Worm (Caenorhabditis elegans) whole organism, late embryonic: Measurements from ENCODE around the gene ttr-15.

Experiments
- F13H6.1 ChIP-seq: sonication (generic microtip); optimal IDR thresholded peaks from 2 replicates; lab custom pipeline; 2016; ENCODE audit warnings: missing genetic modification characterization, missing compliant biosample characterization
- K09A11.1 ChIP-seq: sonication (generic microtip); optimal IDR thresholded peaks from 2 replicates; lab custom pipeline; 2017; ENCODE audit warnings: antibody characterized with exemption, mild to moderate bottlenecking, missing genetic modification characterization, missing compliant biosample characterization; ENCODE audit not compliant: insufficient read depth
- Y22D7AL.16 ChIP-seq: sonication (generic microtip); optimal IDR thresholded peaks from 2 replicates; lab custom pipeline; 2016; ENCODE audit warnings: missing genetic modification characterization, missing compliant biosample characterization
- ahr-1 ChIP-seq: sonication (generic microtip); optimal IDR thresholded peaks from 2 replicates; lab custom pipeline; 2016; ENCODE audit warnings: missing genetic modification characterization, missing compliant biosample characterization
- ama-1 ChIP-seq: fragments of 150-350 bp; optimal IDR thresholded peaks from 2 replicates; lab custom pipeline; 2014
- ceh-2 ChIP-seq: sonication (generic microtip); optimal IDR thresholded peaks from 2 replicates; lab custom pipeline; 2016; ENCODE audit warnings: missing genotype, missing genetic modification characterization, missing compliant biosample characterization
- ceh-34 ChIP-seq: sonication (generic microtip); optimal IDR thresholded peaks from 2 replicates; lab custom pipeline; 2016; ENCODE audit warnings: mild to moderate bottlenecking, missing genetic modification characterization, missing compliant biosample characterization
- ceh-48 ChIP-seq: sonication (generic microtip); optimal IDR thresholded peaks from 2 replicates; lab custom pipeline; 2016; ENCODE audit warnings: missing genetic modification characterization, inconsistent platforms, missing compliant biosample characterization
- ceh-6 ChIP-seq: fragments of 200-800 bp; sonication (Bioruptor generic); optimal IDR thresholded peaks from 2 replicates; lab custom pipeline; 2018; ENCODE audit warnings: mild to moderate bottlenecking, missing genetic modification characterization, missing compliant biosample characterization
- ceh-9 ChIP-seq: sonication (generic microtip); optimal IDR thresholded peaks from 2 replicates; lab custom pipeline; 2016; ENCODE audit warnings: mild to moderate bottlenecking, missing genetic modification characterization, inconsistent platforms, missing compliant biosample characterization
- elt-2 ChIP-seq: sonication (generic microtip); optimal IDR thresholded peaks from 2 replicates; lab custom pipeline; 2016; ENCODE audit warnings: missing genetic modification reagents, missing genetic modification characterization, missing compliant biosample characterization
- elt-4 ChIP-seq: sonication (generic microtip); optimal IDR thresholded peaks from 2 replicates; lab custom pipeline; 2016; ENCODE audit warnings: missing genetic modification characterization, missing compliant biosample characterization
- fkh-6 ChIP-seq: sonication (generic microtip); optimal IDR thresholded peaks from 2 replicates; lab custom pipeline; 2016; ENCODE audit warnings: missing genetic modification characterization, missing compliant biosample characterization
- gmeb-2 ChIP-seq: sonication (generic microtip); optimal IDR thresholded peaks from 2 replicates; lab custom pipeline; 2016; ENCODE audit warnings: missing genetic modification characterization, inconsistent platforms, missing compliant biosample characterization
- hlh-13 ChIP-seq: fragments of 200-800 bp; sonication (Bioruptor generic); optimal IDR thresholded peaks from 2 replicates; lab custom pipeline; 2018; ENCODE audit warnings: mild to moderate bottlenecking, missing genetic modification characterization, missing compliant biosample characterization
- hlh-30 ChIP-seq: sonication (generic microtip); optimal IDR thresholded peaks from 2 replicates; lab custom pipeline; 2017; ENCODE audit warnings: antibody characterized with exemption, missing genetic modification characterization, missing compliant biosample characterization; ENCODE audit not compliant: insufficient read depth
- hlh-6 ChIP-seq: sonication (generic microtip); optimal IDR thresholded peaks from 2 replicates; lab custom pipeline; 2016; ENCODE audit warnings: missing genotype, missing genetic modification characterization, missing compliant biosample characterization
- lin-11 ChIP-seq: fragments of 200-800 bp; sonication (Bioruptor generic); optimal IDR thresholded peaks from 2 replicates; lab custom pipeline; 2018; ENCODE audit warnings: mild to moderate bottlenecking, missing genetic modification characterization, missing compliant biosample characterization
- madf-2 ChIP-seq: sonication (generic microtip); optimal IDR thresholded peaks from 2 replicates; lab custom pipeline; 2017; ENCODE audit warnings: missing genetic modification characterization, missing compliant biosample characterization
- mec-3 ChIP-seq: sonication (generic microtip); optimal IDR thresholded peaks from 2 replicates; lab custom pipeline; 2016; ENCODE audit warnings: borderline replicate concordance, missing genetic modification characterization, missing compliant biosample characterization
- nfya-1 ChIP-seq: sonication (generic microtip); optimal IDR thresholded peaks from 2 replicates; lab custom pipeline; 2017; ENCODE audit warnings: missing genetic modification characterization, mild to moderate bottlenecking, missing compliant biosample characterization, antibody characterized with exemption, moderate library complexity
- nhr-11 ChIP-seq: fragments of 150-350 bp; optimal IDR thresholded peaks from 2 replicates; lab custom pipeline; 2014; ENCODE audit warnings: missing biosample characterization, missing genetic modification characterization
- nhr-232 ChIP-seq: sonication (generic microtip); optimal IDR thresholded peaks from 2 replicates; lab custom pipeline; 2016; ENCODE audit warnings: missing genetic modification characterization, missing compliant biosample characterization
- npax-4 ChIP-seq: sonication (generic microtip); optimal IDR thresholded peaks from 2 replicates; lab custom pipeline; 2016; ENCODE audit warnings: missing genetic modification characterization, missing compliant biosample characterization
- odd-2 ChIP-seq: sonication (generic microtip); optimal IDR thresholded peaks from 2 replicates; lab custom pipeline; 2017; ENCODE audit warnings: antibody characterized with exemption, mild to moderate bottlenecking, missing genetic modification characterization, missing compliant biosample characterization
- pag-3 ChIP-seq: sonication (generic microtip); optimal IDR thresholded peaks from 2 replicates; lab custom pipeline; 2016; ENCODE audit warnings: missing compliant biosample characterization, missing genetic modification characterization, borderline replicate concordance
- pat-9 ChIP-seq: fragments of 200-800 bp; sonication (Bioruptor generic); optimal IDR thresholded peaks from 2 replicates; lab custom pipeline; 2018; ENCODE audit warnings: mild to moderate bottlenecking, missing genetic modification characterization, moderate library complexity, missing compliant biosample characterization
- pha-4 ChIP-seq: fragments of 150-350 bp; optimal IDR thresholded peaks from 2 replicates; lab custom pipeline; 2018; ENCODE audit warnings: missing biosample characterization, missing genetic modification reagents, missing genetic modification characterization
- pqm-1 ChIP-seq: sonication (generic microtip); optimal IDR thresholded peaks from 2 replicates; lab custom pipeline; 2016; ENCODE audit warnings: missing genetic modification characterization, missing compliant biosample characterization
- sdc-2 ChIP-seq: sonication (generic microtip); optimal IDR thresholded peaks from 2 replicates; lab custom pipeline; 2016; ENCODE audit warnings: missing genotype, missing genetic modification characterization, missing compliant biosample characterization
- sox-2 ChIP-seq: fragments of 200-800 bp; sonication (Bioruptor generic); IDR thresholded peaks from 2 replicates; pipeline ENCODE4 v1.3.6; 2022; ENCODE audit warnings: missing genetic modification reagents, missing genetic modification characterization, missing compliant biosample characterization
- sox-4 ChIP-seq: sonication (generic microtip); optimal IDR thresholded peaks from 2 replicates; lab custom pipeline; 2017; ENCODE audit warnings: mild to moderate bottlenecking, missing genetic modification characterization, inconsistent platforms, missing compliant biosample characterization
- tbx-2 ChIP-seq: sonication (generic microtip); optimal IDR thresholded peaks from 2 replicates; lab custom pipeline; 2016; ENCODE audit warnings: missing genetic modification characterization, missing compliant biosample characterization
- tbx-7 ChIP-seq: sonication (generic microtip); optimal IDR thresholded peaks from 2 replicates; lab custom pipeline; 2016; ENCODE audit warnings: missing genotype, missing genetic modification characterization, missing compliant biosample characterization
- unc-3 ChIP-seq, 2 experiments: fragments of 200-800 bp in 1 of 2; sonication (Bioruptor generic) in 1 of 2; sonication (generic microtip) in 1 of 2; conservative IDR thresholded peaks in 1 of 2; optimal IDR thresholded peaks in 1 of 2; 2 replicates each; pipeline versions ENCODE4 v1.3.6 to Lab custom; 2016 to 2022; ENCODE audit warnings: missing compliant biosample characterization in 2 of 2, missing genetic modification characterization in 2 of 2, missing genetic modification reagents in 1 of 2
- unc-42 ChIP-seq: sonication (generic microtip); optimal IDR thresholded peaks from 2 replicates; lab custom pipeline; 2016; ENCODE audit warnings: missing genotype, missing genetic modification characterization, missing compliant biosample characterization
- unc-55 ChIP-seq: sonication (generic microtip); optimal IDR thresholded peaks from 2 replicates; lab custom pipeline; 2017; ENCODE audit warnings: missing biosample characterization, missing genetic modification reagents, missing genetic modification characterization
- unc-86 ChIP-seq: sonication (generic microtip); optimal IDR thresholded peaks from 2 replicates; lab custom pipeline; 2016; ENCODE audit warnings: missing genetic modification characterization, missing compliant biosample characterization
- zip-5 ChIP-seq: sonication (generic microtip); optimal IDR thresholded peaks from 2 replicates; lab custom pipeline; 2016; ENCODE audit warnings: missing genetic modification characterization, missing compliant biosample characterization

Gene ttr-15

DNA sequence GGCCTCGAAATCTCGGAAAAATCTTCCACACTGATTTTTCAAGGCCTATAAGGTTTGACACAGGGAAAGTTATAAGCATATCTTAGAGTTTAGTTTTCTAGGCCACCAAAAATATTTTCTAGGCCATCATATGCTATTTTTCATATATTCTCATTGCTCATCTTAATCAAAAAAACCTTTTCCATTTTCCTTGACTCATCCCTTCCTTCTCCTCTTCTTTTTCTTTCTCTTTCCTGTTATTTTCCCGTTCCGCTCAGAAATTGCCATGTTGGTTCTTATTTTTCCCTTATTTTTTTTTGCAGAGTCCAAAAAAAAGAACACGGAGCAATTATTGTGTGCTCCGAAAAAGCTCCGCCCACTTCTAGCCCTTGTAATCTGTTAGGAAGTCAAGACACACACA lies 27.0 kb downstream of the ttr-15 start, which contains the start of gene tbc-8:
TSS of gene tbc-8 (plus strand) at position 301 of the 400 bp plus-strand sequence.
- TF ChIP-seq nhr-232 (tag; lab: Kevin White, UChicago), result no peak
- TF ChIP-seq sdc-2 (tag; lab: Kevin White, UChicago), result no peak
- TF ChIP-seq gmeb-2, result no peak
- no peak for TF ChIP-seq pqm-1 (tag; lab: Kevin White, UChicago)
- no peak for TF ChIP-seq unc-3 (GFP tag; conservative IDR thresholded peaks at IDR 0.05; lab: Robert Waterston, UW)
- no peak for TF ChIP-seq unc-3 (tag; optimal IDR thresholded peaks at IDR 0.05; lab: Kevin White, UChicago)
- no peak for TF ChIP-seq tbx-2
- TF ChIP-seq hlh-13 (GFP tag; lab: Kevin White, UChicago), result no peak
- TF ChIP-seq hlh-6 (tag; lab: Kevin White, UChicago), result no peak
- no peak for TF ChIP-seq F13H6.1 (tag; lab: Kevin White, UChicago)
- TF ChIP-seq ceh-2 (tag; lab: Kevin White, UChicago), result no peak
- no peak for TF ChIP-seq Y22D7AL.16 (tag; lab: Kevin White, UChicago)
- TF ChIP-seq fkh-6 (tag; lab: Kevin White, UChicago), result no peak
- no peak for TF ChIP-seq mec-3 (tag; lab: Kevin White, UChicago)
- TF ChIP-seq pha-4 (tag; lab: Kevin White, UChicago), result no peak
- no peak for TF ChIP-seq pat-9 (tag; lab: Kevin White, UChicago)
- no peak for TF ChIP-seq nhr-11 (tag; lab: Kevin White, UChicago)

DNA sequence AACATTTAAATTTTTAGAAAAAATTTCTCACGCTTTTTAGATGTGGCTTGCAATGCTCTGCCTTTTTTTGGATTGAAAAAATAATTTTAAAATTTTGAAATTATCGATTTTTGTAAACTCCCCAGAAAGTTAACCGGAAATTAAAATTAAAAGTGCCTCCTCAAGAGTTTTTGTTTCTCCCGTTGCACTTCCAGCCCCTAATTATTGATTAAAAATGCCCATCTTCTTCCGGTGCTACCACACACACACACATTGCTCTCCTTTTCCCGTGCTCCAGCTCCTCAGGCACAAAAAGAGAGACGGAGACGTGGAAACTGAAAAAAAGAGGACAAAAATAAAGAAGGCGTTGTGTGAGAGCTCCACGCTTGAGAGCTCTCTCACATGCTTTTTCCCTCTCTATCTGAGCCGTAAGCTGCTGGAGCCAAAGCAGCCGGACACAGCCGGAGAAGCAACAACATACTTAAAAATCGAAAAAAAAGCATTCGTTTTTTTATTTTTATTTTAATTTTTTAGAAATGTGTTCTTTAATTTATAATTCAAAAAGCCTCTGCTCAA lies 29.8 kb downstream of the ttr-15 start:
- TF ChIP-seq ama-1 (lab: Kevin White, UChicago), result no peak
- peak; percentile 37 for TF ChIP-seq unc-42
- no peak for TF ChIP-seq F13H6.1 (tag; lab: Kevin White, UChicago)
- peak; percentile 56 for TF ChIP-seq ceh-48 (tag; lab: Kevin White, UChicago)

DNA sequence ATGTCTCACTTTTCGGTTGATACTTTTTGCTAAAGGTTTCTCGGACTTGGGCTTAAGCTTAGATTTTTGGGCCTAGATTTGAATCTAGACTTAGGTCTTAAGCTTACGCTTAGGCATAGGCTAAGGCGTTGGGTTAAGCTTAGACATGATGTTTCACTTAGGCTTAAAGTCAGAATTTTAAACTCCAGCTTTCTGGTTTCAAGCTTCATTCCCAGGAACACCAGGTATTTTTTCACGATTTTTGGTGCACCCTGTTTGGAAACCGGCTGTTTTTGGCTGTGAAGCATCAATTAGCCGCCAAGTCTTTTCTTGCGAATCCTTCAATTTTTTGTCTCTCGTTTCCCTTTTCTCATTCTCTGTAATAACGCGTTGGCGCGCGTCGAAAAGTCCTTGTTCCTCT lies 36.2 kb downstream of the ttr-15 start:
- TF ChIP-seq unc-55 (GFP tag; lab: Kevin White, UChicago) (no peak), lin-11 (tag; lab: Kevin White, UChicago) (no peak)

DNA sequence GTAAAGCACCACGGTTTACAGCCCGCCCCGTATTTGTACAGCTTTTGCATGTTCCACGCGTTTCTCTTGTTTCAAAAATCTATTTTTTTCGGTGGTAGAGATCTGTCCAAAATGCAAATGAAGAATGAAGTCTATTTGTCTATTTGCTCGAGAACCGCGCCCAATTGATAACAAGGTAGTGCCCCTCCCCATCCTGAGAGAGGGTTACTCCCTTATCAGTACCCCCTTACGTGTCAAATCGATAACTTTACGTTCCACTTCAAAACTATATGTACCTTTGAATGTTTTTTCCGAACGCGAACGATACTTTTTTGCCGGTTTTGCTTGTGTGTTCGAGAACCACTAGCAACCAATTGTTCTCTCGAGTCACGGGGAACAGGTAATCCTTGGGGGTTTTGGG lies 38.4 kb downstream of the ttr-15 start:
- TF ChIP-seq elt-2 (tag; lab: Kevin White, UChicago) (peak; percentile 70), ahr-1 (tag; lab: Kevin White, UChicago) (no peak), madf-2 (tag; lab: Kevin White, UChicago) (no peak), pag-3 (no peak), odd-2 (tag; lab: Kevin White, UChicago) (no peak), F13H6.1 (tag; lab: Kevin White, UChicago) (no peak), nhr-232 (tag; lab: Kevin White, UChicago) (no peak)

DNA sequence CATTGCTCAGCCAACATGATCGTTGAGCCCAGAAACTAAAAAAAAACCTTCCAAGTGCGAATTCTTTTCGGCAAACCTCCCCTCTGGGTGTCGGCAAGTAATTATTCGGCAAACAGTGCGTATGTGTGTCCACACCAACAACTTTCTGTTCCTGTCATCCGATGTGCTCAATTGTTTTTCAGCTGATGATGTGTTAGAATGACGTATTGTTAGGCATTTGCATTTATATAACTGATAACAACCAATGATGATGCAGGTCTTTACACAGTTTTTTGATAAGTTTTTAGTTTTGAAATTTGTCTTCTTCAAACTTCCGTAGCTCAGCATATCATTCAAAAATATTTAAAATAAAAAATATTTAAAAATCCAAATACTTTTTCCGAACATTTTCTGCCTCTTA lies 41.3 kb downstream of the ttr-15 start:
- no peak for TF ChIP-seq K09A11.1
- no peak for TF ChIP-seq npax-4 (tag; lab: Kevin White, UChicago)
- no peak for TF ChIP-seq ceh-34 (tag; lab: Kevin White, UChicago)
- peak; percentile 38 for TF ChIP-seq elt-2 (tag; lab: Kevin White, UChicago)
- TF ChIP-seq zip-5, result no peak
- no peak for TF ChIP-seq mec-3 (tag; lab: Kevin White, UChicago)
- TF ChIP-seq unc-3 (GFP tag; conservative IDR thresholded peaks at IDR 0.05; lab: Robert Waterston, UW), result no peak
- no peak for TF ChIP-seq unc-3 (tag; optimal IDR thresholded peaks at IDR 0.05; lab: Kevin White, UChicago)

DNA sequence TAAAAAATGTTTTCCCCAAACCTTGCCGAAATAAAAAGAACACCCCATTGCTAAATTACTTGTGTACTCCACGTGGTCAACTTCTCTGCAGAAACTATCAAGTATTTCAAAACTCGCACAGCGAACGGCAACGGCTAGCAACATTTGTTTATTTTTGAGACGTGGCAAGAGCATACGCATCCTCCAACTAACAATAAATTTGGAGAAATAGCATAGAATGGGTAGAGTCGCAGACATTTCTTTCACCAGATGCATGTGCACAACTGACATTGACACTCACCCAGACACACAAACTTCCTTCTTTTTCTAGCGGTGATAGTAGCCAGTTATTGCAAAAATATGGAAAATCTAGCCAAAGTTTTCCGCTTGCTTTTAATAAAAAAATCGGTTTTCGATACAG lies 42.0 kb downstream of the ttr-15 start:
- TF ChIP-seq ceh-6 (GFP tag; lab: Kevin White, UChicago), result no peak
- TF ChIP-seq ceh-9 (tag; lab: Kevin White, UChicago), result no peak
- no peak for TF ChIP-seq elt-4
- TF ChIP-seq tbx-7 (tag; lab: Kevin White, UChicago), result no peak
- no peak for TF ChIP-seq nfya-1 (tag; lab: Kevin White, UChicago)
- no peak for TF ChIP-seq hlh-30 (tag; lab: Kevin White, UChicago)
- TF ChIP-seq Y22D7AL.16 (tag; lab: Kevin White, UChicago), result no peak
- TF ChIP-seq madf-2 (tag; lab: Kevin White, UChicago), result no peak
- TF ChIP-seq sox-2 (GFP tag; lab: Robert Waterston, UW), result no peak
- TF ChIP-seq ama-1 (lab: Kevin White, UChicago), result no peak
- TF ChIP-seq sox-4 (tag; lab: Kevin White, UChicago), result no peak
- no peak for TF ChIP-seq unc-86 (tag; lab: Kevin White, UChicago)
